Fruit fly (Drosophila melanogaster) whole organism, pupa: ENCODE measurements around the gene Lsd-2.

ENCODE experiments used
- CG10348 ChIP-seq: fragments of 200-800 bp; sonication (Bioruptor generic); IDR thresholded peaks from 2 replicates; pipeline ENCODE4 v1.3.6; 2022; ENCODE audit warnings: missing biosample characterization, missing genetic modification characterization
- CG12605 ChIP-seq: fragments of 200-800 bp; sonication (Bioruptor generic); IDR thresholded peaks from 2 replicates; pipeline ENCODE4 v1.3.6; 2022; ENCODE audit warnings: missing biosample characterization, missing genetic modification characterization
- CG14655 ChIP-seq: fragments of 200-800 bp; sonication (Bioruptor generic); optimal IDR thresholded peaks from 3 replicates; lab custom pipeline; 2017; ENCODE audit warnings: mild to moderate bottlenecking, missing biosample characterization, missing genetic modification reagents, missing genetic modification characterization
- CG15710 ChIP-seq: fragments of 200-800 bp; sonication (Bioruptor generic); optimal IDR thresholded peaks from 2 replicates; lab custom pipeline; 2018; ENCODE audit warnings: missing biosample characterization, mild to moderate bottlenecking, missing genetic modification characterization, moderate library complexity
- CG17806 ChIP-seq: fragments of 200-800 bp; sonication (Bioruptor generic); optimal IDR thresholded peaks from 2 replicates; lab custom pipeline; 2018; ENCODE audit warnings: missing biosample characterization, mild to moderate bottlenecking, missing genetic modification characterization, moderate library complexity
- CG32121 ChIP-seq: fragments of 200-800 bp; sonication (Bioruptor generic); IDR thresholded peaks from 2 replicates; pipeline ENCODE4 v1.3.6; 2022; ENCODE audit warnings: missing biosample characterization, missing genetic modification characterization
- CG8301 ChIP-seq: fragments of 200-800 bp; sonication (Bioruptor generic); optimal IDR thresholded peaks from 2 replicates; lab custom pipeline; 2018; ENCODE audit warnings: missing biosample characterization, mild to moderate bottlenecking, missing genetic modification characterization
- D1 ChIP-seq: fragments of 200-800 bp; sonication (Bioruptor generic); optimal IDR thresholded peaks from 2 replicates; lab custom pipeline; 2018; ENCODE audit warnings: missing biosample characterization, mild to moderate bottlenecking, missing genetic modification characterization, moderate library complexity
- EcR ChIP-seq: fragments of 200-800 bp; sonication (Bioruptor generic); optimal IDR thresholded peaks from 3 replicates; lab custom pipeline; 2019; ENCODE audit warnings: missing biosample characterization, missing genetic modification characterization, mild to moderate bottlenecking, moderate library complexity, missing genetic modification reagents
- Pif1A ChIP-seq: fragments of 200-800 bp; sonication (Bioruptor generic); optimal IDR thresholded peaks from 3 replicates; lab custom pipeline; 2016; ENCODE audit warnings: missing biosample characterization, missing genetic modification characterization
- Pif1B ChIP-seq: fragments of 200-800 bp; sonication (Bioruptor generic); optimal IDR thresholded peaks from 3 replicates; lab custom pipeline; 2016; ENCODE audit warnings: missing biosample characterization, missing genetic modification characterization
- Snoo ChIP-seq: fragments of 200-800 bp; sonication (Bioruptor generic); optimal IDR thresholded peaks from 3 replicates; lab custom pipeline; 2017; ENCODE audit warnings: missing biosample characterization, mild to moderate bottlenecking, missing genetic modification characterization, inconsistent platforms
- rn ChIP-seq: fragments of 200-800 bp; sonication (Bioruptor generic); IDR thresholded peaks from 2 replicates; pipeline ENCODE4 v1.3.6; 2022; ENCODE audit warnings: missing biosample characterization, missing genetic modification characterization

dm6 chrX:15095942-15096341 is 19.9 kb upstream of the Lsd-2 start, which contains the start of gene CG9072:
- TF ChIP-seq CG10348 (GFP tag; lab: Robert Waterston, UW): no peak
- no peak for TF ChIP-seq CG15710 (tag; lab: Kevin White, UChicago)
- TF ChIP-seq Pif1A (GFP tag; lab: Kevin White, UChicago): no peak
- TF ChIP-seq rn (GFP tag; lab: Robert Waterston, UW): no peak
- no peak for TF ChIP-seq CG12605 (GFP tag; lab: Robert Waterston, UW)
- TF ChIP-seq EcR: no peak
- no peak for TF ChIP-seq CG14655 (GFP tag; lab: Kevin White, UChicago)
- TF ChIP-seq Pif1B (GFP tag; lab: Kevin White, UChicago): no peak
- no peak for TF ChIP-seq Snoo
- TF ChIP-seq CG17806: no peak
- no peak for TF ChIP-seq D1 (tag; lab: Kevin White, UChicago)
- no peak for TF ChIP-seq CG8301 (tag; lab: Kevin White, UChicago)
- no peak for TF ChIP-seq CG32121
